Fruit fly (Drosophila melanogaster) Kc167 (cell line): Measurements from ENCODE around the gene CG32270.

Source experiments
- Myc ChIP-seq: fragments of >200 bp; optimal IDR thresholded peaks from 2 replicates; lab custom pipeline; 2017; ENCODE audit warnings: missing external identifiers
- Sin3A ChIP-seq: fragments of >200 bp; optimal IDR thresholded peaks from 2 replicates; lab custom pipeline; 2018; ENCODE audit warnings: missing external identifiers

dm6 chr3L:3218859-3219258, 10.1 kb upstream of the CG32270 start, which contains the start of the genes hob and nSMase:
- TF ChIP-seq Myc (lab: Kevin White, UChicago), result no peak
- TF ChIP-seq Sin3A, result no peak
